Fruit fly (Drosophila melanogaster) whole organism, wandering third instar larva: Measurements from ENCODE around the gene spn-D.

ENCODE experiments used
- Abd-B ChIP-seq: fragments of >200 bp; optimal IDR thresholded peaks from 2 replicates; lab custom pipeline; 2017; ENCODE audit warnings: missing biosample characterization, missing genetic modification characterization
- CG32264 ChIP-seq: fragments of 200-800 bp; sonication (Bioruptor generic); optimal IDR thresholded peaks from 2 replicates; lab custom pipeline; 2016; ENCODE audit warnings: missing biosample characterization, missing genetic modification characterization
- CG9705 ChIP-seq: fragments of 200-800 bp; sonication (Bioruptor generic); optimal IDR thresholded peaks from 2 replicates; lab custom pipeline; 2018; ENCODE audit warnings: missing biosample characterization, mild to moderate bottlenecking, missing genetic modification characterization
- CrebA ChIP-seq: fragments of 200-800 bp; sonication (Bioruptor generic); optimal IDR thresholded peaks from 2 replicates; lab custom pipeline; 2016; ENCODE audit warnings: missing biosample characterization, mild to moderate bottlenecking, missing genetic modification characterization, borderline replicate concordance
- Dfd ChIP-seq: fragments of >200 bp; optimal IDR thresholded peaks from 2 replicates; lab custom pipeline; 2017; ENCODE audit warnings: missing biosample characterization, missing genetic modification characterization
- Dif ChIP-seq: fragments of 200-275, 200-300 bp; sonication (Bioruptor generic); optimal IDR thresholded peaks from 2 replicates; lab custom pipeline; 2018; ENCODE audit warnings: missing biosample characterization, missing genetic modification characterization; ENCODE audit not compliant: partially characterized antibody
- GATAd ChIP-seq: sonication (Bioruptor generic); optimal IDR thresholded peaks from 2 replicates; lab custom pipeline; 2016; ENCODE audit warnings: missing biosample characterization, missing genetic modification characterization
- HLH106 ChIP-seq: fragments of 200-800 bp; optimal IDR thresholded peaks from 3 replicates; lab custom pipeline; 2019; ENCODE audit warnings: missing biosample characterization, mild to moderate bottlenecking, missing genetic modification characterization, moderate library complexity
- Hnf4 ChIP-seq: fragments of 200-800 bp; sonication (Bioruptor generic); optimal IDR thresholded peaks from 2 replicates; lab custom pipeline; 2016; ENCODE audit warnings: missing biosample characterization, mild to moderate bottlenecking, missing genetic modification characterization
- Hr78 ChIP-seq: fragments of >200 bp; optimal IDR thresholded peaks from 2 replicates; lab custom pipeline; 2017; ENCODE audit warnings: missing biosample characterization, missing genetic modification characterization
- Hr83 ChIP-seq: fragments of 200-300 bp; sonication (Bioruptor generic); optimal IDR thresholded peaks from 2 replicates; lab custom pipeline; 2016; ENCODE audit warnings: missing biosample characterization, mild to moderate bottlenecking, missing genetic modification characterization, moderate library complexity; ENCODE audit not compliant: poor library complexity, severe bottlenecking
- Jra ChIP-seq: sonication (Bioruptor generic); optimal IDR thresholded peaks from 2 replicates; lab custom pipeline; 2016; ENCODE audit warnings: missing biosample characterization, missing genetic modification characterization
- Mio ChIP-seq: sonication (Bioruptor generic); optimal IDR thresholded peaks from 2 replicates; lab custom pipeline; 2016; ENCODE audit warnings: missing biosample characterization, missing genetic modification characterization
- Myc ChIP-seq: fragments of >200 bp; optimal IDR thresholded peaks from 2 replicates; lab custom pipeline; 2017
- N ChIP-seq: fragments of >200 bp; optimal IDR thresholded peaks from 2 replicates; lab custom pipeline; 2018; ENCODE audit warnings: missing biosample characterization, missing external identifiers, missing genetic modification characterization
- OdsH ChIP-seq: fragments of 200-800 bp; sonication (Bioruptor generic); optimal IDR thresholded peaks from 2 replicates; lab custom pipeline; 2016; ENCODE audit warnings: missing biosample characterization, mild to moderate bottlenecking, missing genetic modification characterization
- Rel ChIP-seq, 2 experiments: fragments of 200-800 bp; sonication (Bioruptor generic) in 1 of 2; optimal IDR thresholded peaks; 2 replicates in 1 of 2; 3 replicates in 1 of 2; lab custom pipeline; 2016 to 2019; ENCODE audit warnings: mild to moderate bottlenecking in 2 of 2, missing biosample characterization in 2 of 2, missing genetic modification characterization in 2 of 2, moderate library complexity in 1 of 2
- Sp1 ChIP-seq: fragments of 200-800 bp; sonication (Bioruptor generic); optimal IDR thresholded peaks from 3 replicates; lab custom pipeline; 2019; ENCODE audit warnings: missing biosample characterization, mild to moderate bottlenecking, missing genetic modification characterization, moderate library complexity
- Vsx2 ChIP-seq: fragments of 200-300, 225-300 bp; sonication (Bioruptor generic); optimal IDR thresholded peaks from 2 replicates; lab custom pipeline; 2018; ENCODE audit warnings: missing biosample characterization, missing genetic modification characterization; ENCODE audit not compliant: partially characterized antibody
- br ChIP-seq: fragments of 200-800 bp; sonication (Bioruptor generic); optimal IDR thresholded peaks from 2 replicates; lab custom pipeline; 2016; ENCODE audit warnings: missing biosample characterization, missing genetic modification characterization
- brk ChIP-seq: fragments of 200-800 bp; sonication (Bioruptor generic); optimal IDR thresholded peaks from 2 replicates; lab custom pipeline; 2016; ENCODE audit warnings: missing biosample characterization, mild to moderate bottlenecking, missing genetic modification characterization
- dl ChIP-seq, 2 experiments: fragments of 175-275, 200-275 bp in 1 of 2; fragments of 200-275 bp in 1 of 2; sonication (Bioruptor generic); optimal IDR thresholded peaks; lab custom pipeline; 2018; ENCODE audit warnings: mild to moderate bottlenecking in 2 of 2, missing biosample characterization in 2 of 2, missing genetic modification characterization in 2 of 2, moderate library complexity in 2 of 2; ENCODE audit not compliant: partially characterized antibody in 2 of 2, insufficient read depth in 1 of 2
- dmrt93B ChIP-seq: fragments of 200-800 bp; sonication (Bioruptor generic); optimal IDR thresholded peaks from 2 replicates; lab custom pipeline; 2018; ENCODE audit warnings: missing biosample characterization, mild to moderate bottlenecking, missing genetic modification characterization
- dsf ChIP-seq: sonication (Bioruptor generic); optimal IDR thresholded peaks from 2 replicates; lab custom pipeline; 2016; ENCODE audit warnings: missing biosample characterization, missing genetic modification characterization, borderline replicate concordance
- ey ChIP-seq: fragments of 200-800 bp; sonication (Bioruptor generic); optimal IDR thresholded peaks from 2 replicates; lab custom pipeline; 2016; ENCODE audit warnings: missing biosample characterization, missing genetic modification characterization
- foxo ChIP-seq, 2 experiments: fragments of 200-800 bp; sonication (Bioruptor generic); optimal IDR thresholded peaks; 2 replicates in 1 of 2; 3 replicates in 1 of 2; lab custom pipeline; 2016 to 2017; ENCODE audit warnings: missing biosample characterization in 2 of 2, missing genetic modification characterization in 2 of 2
- fru ChIP-seq: fragments of 200-800 bp; sonication (Bioruptor generic); optimal IDR thresholded peaks from 3 replicates; lab custom pipeline; 2016; ENCODE audit warnings: missing biosample characterization, mild to moderate bottlenecking, missing genetic modification characterization
- h ChIP-seq: fragments of 200-800 bp; sonication (Bioruptor generic); optimal IDR thresholded peaks from 3 replicates; lab custom pipeline; 2016; ENCODE audit warnings: missing biosample characterization, mild to moderate bottlenecking, missing genetic modification characterization
- jim ChIP-seq: fragments of 175-275, 200-325 bp; sonication (Bioruptor generic); optimal IDR thresholded peaks from 2 replicates; lab custom pipeline; 2016; ENCODE audit warnings: missing biosample characterization, mild to moderate bottlenecking, missing genetic modification characterization
- lola ChIP-seq: fragments of >200 bp; optimal IDR thresholded peaks from 2 replicates; lab custom pipeline; 2017; ENCODE audit warnings: missing biosample characterization, missing genetic modification characterization
- pan ChIP-seq: fragments of >200 bp; optimal IDR thresholded peaks from 2 replicates; lab custom pipeline; 2017
- psq ChIP-seq: fragments of 200-800 bp; sonication (Bioruptor generic); optimal IDR thresholded peaks from 3 replicates; lab custom pipeline; 2017; ENCODE audit warnings: missing biosample characterization, mild to moderate bottlenecking, missing genetic modification characterization, moderate library complexity
- rgr ChIP-seq: fragments of 200-800 bp; sonication (Bioruptor generic); optimal IDR thresholded peaks from 3 replicates; lab custom pipeline; 2016; ENCODE audit warnings: missing biosample characterization, mild to moderate bottlenecking, missing genetic modification characterization
- sage ChIP-seq: fragments of 200-800 bp; sonication (Bioruptor generic); optimal IDR thresholded peaks from 2 replicates; lab custom pipeline; 2016; ENCODE audit warnings: missing biosample characterization, mild to moderate bottlenecking, missing genetic modification characterization
- sv ChIP-seq: fragments of 200-800 bp; sonication (Bioruptor generic); optimal IDR thresholded peaks from 3 replicates; lab custom pipeline; 2016; ENCODE audit warnings: missing biosample characterization, missing genetic modification characterization
- tai ChIP-seq: sonication (Bioruptor generic); optimal IDR thresholded peaks from 2 replicates; lab custom pipeline; 2016; ENCODE audit warnings: missing biosample characterization, missing genetic modification characterization
- usp ChIP-seq: fragments of >200 bp; optimal IDR thresholded peaks from 2 replicates; lab custom pipeline; 2017; ENCODE audit warnings: missing biosample characterization, missing genetic modification characterization
- woc ChIP-seq: sonication (Bioruptor generic); optimal IDR thresholded peaks from 2 replicates; lab custom pipeline; 2016; ENCODE audit warnings: missing biosample characterization, mild to moderate bottlenecking, missing genetic modification characterization

spn-D gene

dm6 chr3R:27198883-27199780, 33.6 kb downstream of the spn-D start:
- TF ChIP-seq jim (GFP tag; lab: Kevin White, UChicago) (no peak), sage (GFP tag; lab: Kevin White, UChicago) (no peak), sv (GFP tag; lab: Kevin White, UChicago) (no peak), rgr (GFP tag; lab: Kevin White, UChicago) (peak; percentile 44), usp (no peak), brk (peak; percentile 43), Rel (GFP tag; optimal IDR thresholded peaks at IDR 0.05; lab: Kevin White, UChicago) (peak; percentile 62), Rel (tag; optimal IDR thresholded peaks at IDR 0.05; lab: Kevin White, UChicago) (no peak), Hnf4 (GFP tag; lab: Kevin White, UChicago) (no peak), Abd-B (GFP tag; lab: Kevin White, UChicago) (no peak), tai (GFP tag; lab: Kevin White, UChicago) (no peak), br (GFP tag; lab: Kevin White, UChicago) (peak; percentile 16), pan (no peak), dsf (GFP tag; lab: Kevin White, UChicago) (no peak), foxo (GFP tag; optimal IDR thresholded peaks at IDR 0.05; lab: Kevin White, UChicago) (peak in 1 of 2 experiments; percentile 50), Myc (no peak), dmrt93B (GFP tag; lab: Kevin White, UChicago) (no peak), dl (GFP tag; optimal IDR thresholded peaks at IDR 0.05; lab: Kevin White, UChicago; ENCODE audit: insufficient read depth in 1 of 2, partially characterized antibody in 2 of 2) (no peak), CG32264 (GFP tag; lab: Kevin White, UChicago) (no peak), Mio (GFP tag; lab: Kevin White, UChicago) (no peak), woc (GFP tag; lab: Kevin White, UChicago) (no peak), Jra (GFP tag; lab: Kevin White, UChicago) (no peak), HLH106 (tag; lab: Kevin White, UChicago) (peak; percentile 44), Vsx2 (GFP tag; lab: Kevin White, UChicago) (no peak), GATAd (GFP tag; lab: Kevin White, UChicago) (no peak), fru (GFP tag; lab: Kevin White, UChicago) (no peak), Dfd (GFP tag; lab: Kevin White, UChicago) (no peak), ey (GFP tag; lab: Kevin White, UChicago) (peak; percentile 33), CG9705 (GFP tag; lab: Kevin White, UChicago) (no peak), Dif (GFP tag; lab: Kevin White, UChicago) (no peak), Hr78 (no peak), CrebA (GFP tag; lab: Kevin White, UChicago) (peak; percentile 79), N (no peak), h (GFP tag; lab: Kevin White, UChicago) (peak; percentile 43), OdsH (GFP tag; lab: Kevin White, UChicago) (peak; percentile 50), Sp1 (GFP tag; lab: Kevin White, UChicago) (peak; percentile 15), lola (no peak), psq (peak; percentile 24), Hr83 (GFP tag; lab: Kevin White, UChicago) (no peak)
- TF ChIP-seq, all 38 proteins: peak for 12
